Worm (Caenorhabditis elegans) whole organism, L4 larva: Measurements from ENCODE around the gene H20E11.1.

Experiments
- F37D6.2 ChIP-seq: sonication (generic microtip); optimal IDR thresholded peaks from 2 replicates; lab custom pipeline; 2016; ENCODE audit warnings: mild to moderate bottlenecking, missing genetic modification characterization, missing compliant biosample characterization
- F49E8.2 ChIP-seq: sonication (generic microtip); optimal IDR thresholded peaks from 2 replicates; lab custom pipeline; 2016; ENCODE audit warnings: missing compliant biosample characterization, mild to moderate bottlenecking, missing genetic modification characterization, borderline replicate concordance
- T20F7.1 ChIP-seq: fragments of 200-800 bp; sonication (Bioruptor generic); optimal IDR thresholded peaks from 2 replicates; lab custom pipeline; 2018; ENCODE audit warnings: mild to moderate bottlenecking, missing genetic modification characterization, missing compliant biosample characterization
- T26A8.4 ChIP-seq: fragments of 200-800 bp; sonication (Bioruptor generic); IDR thresholded peaks from 2 replicates; pipeline ENCODE4 v1.3.6; 2022; ENCODE audit warnings: missing genetic modification characterization, missing compliant biosample characterization
- Y105C5A.15 ChIP-seq: fragments of 200-800 bp; sonication (Bioruptor generic); IDR thresholded peaks from 2 replicates; pipeline ENCODE4 v1.3.6; 2022; ENCODE audit warnings: missing genetic modification characterization, missing compliant biosample characterization
- ZK546.5 ChIP-seq, 2 experiments: sonication (generic microtip); optimal IDR thresholded peaks; 2 replicates each; lab custom pipeline; 2017; ENCODE audit warnings: missing biosample characterization in 2 of 2, missing genetic modification characterization in 2 of 2
- arid-1 ChIP-seq: fragments of 200-800 bp; sonication (Bioruptor generic); conservative IDR thresholded peaks from 2 replicates; pipeline ENCODE4 v1.3.6; 2022; ENCODE audit warnings: missing genetic modification reagents, missing genetic modification characterization, missing compliant biosample characterization
- ceh-20 ChIP-seq: fragments of 200-800 bp; sonication (Bioruptor generic); IDR thresholded peaks from 2 replicates; pipeline ENCODE4 v1.3.6; 2022; ENCODE audit warnings: missing genetic modification reagents, missing genetic modification characterization, missing compliant biosample characterization
- ceh-82 ChIP-seq: sonication (generic microtip); optimal IDR thresholded peaks from 2 replicates; lab custom pipeline; 2017; ENCODE audit warnings: missing biosample characterization, missing genetic modification characterization
- ces-1 ChIP-seq: fragments of 150-350 bp; sonication (generic microtip); optimal IDR thresholded peaks from 4 replicates; lab custom pipeline; 2014; ENCODE audit warnings: missing biosample characterization, missing genetic modification reagents, missing genetic modification characterization
- ctbp-1 ChIP-seq: fragments of 200-800 bp; sonication (Bioruptor generic); IDR thresholded peaks from 2 replicates; pipeline ENCODE4 v1.3.6; 2022; ENCODE audit warnings: missing genetic modification reagents, missing genetic modification characterization, missing compliant biosample characterization
- daf-12 ChIP-seq: fragments of 150-350 bp; optimal IDR thresholded peaks from 2 replicates; lab custom pipeline; 2014; ENCODE audit warnings: missing biosample characterization, missing genetic modification reagents, missing genetic modification characterization
- daf-16 ChIP-seq, 3 experiments: sonication (generic microtip); optimal IDR thresholded peaks; 2 replicates each; lab custom pipeline; 2016 to 2017; ENCODE audit warnings: missing genetic modification characterization in 3 of 3, missing genetic modification reagents in 3 of 3, mild to moderate bottlenecking in 2 of 3, missing compliant biosample characterization in 2 of 3, missing biosample characterization in 1 of 3, moderate library complexity in 1 of 3
- daf-8 ChIP-seq: fragments of 200-800 bp; sonication (Bioruptor generic); IDR thresholded peaks from 2 replicates; pipeline ENCODE4 v1.3.6; 2022; ENCODE audit warnings: missing genetic modification characterization, missing compliant biosample characterization
- dmd-6 ChIP-seq: fragments of 200-800 bp; sonication (Bioruptor generic); IDR thresholded peaks from 2 replicates; pipeline ENCODE4 v1.3.6; 2022; ENCODE audit warnings: missing genetic modification reagents, missing genetic modification characterization, missing compliant biosample characterization
- dmd-8 ChIP-seq: fragments of 200-800 bp; sonication (Bioruptor generic); IDR thresholded peaks from 2 replicates; pipeline ENCODE4 v1.3.6; 2022; ENCODE audit warnings: missing genetic modification characterization, missing compliant biosample characterization
- dmd-9 ChIP-seq: fragments of 200-800 bp; sonication (Bioruptor generic); IDR thresholded peaks from 2 replicates; pipeline ENCODE4 v1.3.6; 2022; ENCODE audit warnings: missing genetic modification reagents, missing genetic modification characterization, missing compliant biosample characterization
- dve-1 ChIP-seq: sonication (generic microtip); optimal IDR thresholded peaks from 2 replicates; lab custom pipeline; 2017; ENCODE audit warnings: antibody characterized with exemption, mild to moderate bottlenecking, missing genetic modification characterization, missing compliant biosample characterization; ENCODE audit not compliant: insufficient read depth
- fkh-10 ChIP-seq: fragments of 150-350 bp; optimal IDR thresholded peaks from 2 replicates; lab custom pipeline; 2014; ENCODE audit warnings: missing biosample characterization, missing genetic modification reagents, missing genetic modification characterization
- fos-1 ChIP-seq: fragments of 150-350 bp; optimal IDR thresholded peaks from 2 replicates; lab custom pipeline; 2014; ENCODE audit warnings: missing biosample characterization, missing genetic modification characterization
- gei-8 ChIP-seq: fragments of 200-800 bp; sonication (Bioruptor generic); optimal IDR thresholded peaks from 2 replicates; lab custom pipeline; 2018; ENCODE audit warnings: mild to moderate bottlenecking, missing genetic modification characterization, missing compliant biosample characterization
- hlh-11 ChIP-seq: fragments of 200-800 bp; sonication (Bioruptor generic); optimal IDR thresholded peaks from 2 replicates; lab custom pipeline; 2018; ENCODE audit warnings: mild to moderate bottlenecking, missing genetic modification characterization, missing compliant biosample characterization
- hlh-30 ChIP-seq: sonication (generic microtip); optimal IDR thresholded peaks from 2 replicates; lab custom pipeline; 2017; ENCODE audit warnings: antibody characterized with exemption, mild to moderate bottlenecking, missing genetic modification characterization, missing compliant biosample characterization; ENCODE audit not compliant: insufficient read depth
- hmg-1.1 ChIP-seq: fragments of 200-800 bp; sonication (Bioruptor generic); IDR thresholded peaks from 2 replicates; pipeline ENCODE4 v1.3.6; 2022; ENCODE audit warnings: missing genetic modification reagents, missing genetic modification characterization, missing compliant biosample characterization
- jun-1 ChIP-seq: fragments of 150-350 bp; optimal IDR thresholded peaks from 2 replicates; lab custom pipeline; 2014; ENCODE audit warnings: missing biosample characterization, missing genetic modification reagents, missing genetic modification characterization
- lin-1 ChIP-seq: fragments of 200-800 bp; sonication (Bioruptor generic); IDR thresholded peaks from 2 replicates; pipeline ENCODE4 v1.3.6; 2022; ENCODE audit warnings: missing genetic modification reagents, missing genetic modification characterization, missing compliant biosample characterization
- lin-38 ChIP-seq: fragments of 200-800 bp; sonication (Bioruptor generic); IDR thresholded peaks from 2 replicates; pipeline ENCODE4 v1.3.6; 2022; ENCODE audit warnings: missing genetic modification reagents, missing genetic modification characterization, missing compliant biosample characterization
- lsy-2 ChIP-seq, 2 experiments: fragments of 150-350 bp in 1 of 2; sonication (generic microtip) in 1 of 2; optimal IDR thresholded peaks; 2 replicates each; lab custom pipeline; 2014 to 2017; ENCODE audit warnings: missing biosample characterization in 2 of 2, missing genetic modification characterization in 2 of 2
- madf-9 ChIP-seq: fragments of 200-800 bp; sonication (Bioruptor generic); conservative IDR thresholded peaks from 2 replicates; pipeline ENCODE4 v1.3.6; 2022; ENCODE audit warnings: missing genetic modification reagents, missing genetic modification characterization, missing compliant biosample characterization
- mdl-1 ChIP-seq, 2 experiments: fragments of 150-350 bp in 1 of 2; sonication (generic microtip) in 1 of 2; optimal IDR thresholded peaks; 2 replicates each; lab custom pipeline; 2014 to 2017; ENCODE audit warnings: missing biosample characterization in 2 of 2, missing genetic modification characterization in 2 of 2
- mep-1 ChIP-seq: fragments of 150-350 bp; sonication (generic microtip); optimal IDR thresholded peaks from 3 replicates; lab custom pipeline; 2014; ENCODE audit warnings: missing biosample characterization, missing genetic modification characterization
- mes-2 ChIP-seq: sonication (generic microtip); optimal IDR thresholded peaks from 2 replicates; lab custom pipeline; 2016; ENCODE audit warnings: missing genotype, mild to moderate bottlenecking, missing genetic modification characterization, missing compliant biosample characterization; ENCODE audit not compliant: poor library complexity, severe bottlenecking
- mxl-2 ChIP-seq: fragments of 200-800 bp; sonication (Bioruptor generic); conservative IDR thresholded peaks from 2 replicates; pipeline ENCODE4 v1.3.6; 2022; ENCODE audit warnings: missing genetic modification reagents, missing genetic modification characterization, missing compliant biosample characterization
- nhr-11 ChIP-seq: fragments of 150-350 bp; optimal IDR thresholded peaks from 2 replicates; lab custom pipeline; 2014; ENCODE audit warnings: missing biosample characterization, missing genetic modification characterization
- nhr-28 ChIP-seq: fragments of 150-350 bp; optimal IDR thresholded peaks from 2 replicates; lab custom pipeline; 2014; ENCODE audit warnings: missing biosample characterization, missing genetic modification characterization
- nhr-42 ChIP-seq: fragments of 200-800 bp; sonication (Bioruptor generic); IDR thresholded peaks from 2 replicates; pipeline ENCODE4 v1.3.6; 2022; ENCODE audit warnings: missing genetic modification characterization, missing compliant biosample characterization
- nhr-48 ChIP-seq: sonication (generic microtip); optimal IDR thresholded peaks from 2 replicates; lab custom pipeline; 2016; ENCODE audit warnings: mild to moderate bottlenecking, missing genetic modification characterization, missing compliant biosample characterization
- nhr-6 ChIP-seq: fragments of 150-350 bp; optimal IDR thresholded peaks from 2 replicates; lab custom pipeline; 2014; ENCODE audit warnings: missing biosample characterization, missing genetic modification characterization
- pha-4 ChIP-seq, 2 experiments: fragments of 150-350 bp in 1 of 2; fragments of 200-800 bp in 1 of 2; sonication (Bioruptor generic) in 1 of 2; IDR thresholded peaks in 1 of 2; optimal IDR thresholded peaks in 1 of 2; 2 replicates each; pipeline versions ENCODE4 v1.3.6 to Lab custom; 2014 to 2022; ENCODE audit warnings: missing genetic modification characterization in 2 of 2, missing genetic modification reagents in 2 of 2, missing biosample characterization in 1 of 2, missing compliant biosample characterization in 1 of 2
- rbr-2 ChIP-seq: sonication (generic microtip); optimal IDR thresholded peaks from 2 replicates; lab custom pipeline; 2016; ENCODE audit warnings: missing genotype, missing genetic modification characterization, missing compliant biosample characterization
- set-16 ChIP-seq: fragments of 200-800 bp; sonication (Bioruptor generic); IDR thresholded peaks from 2 replicates; pipeline ENCODE4 v1.3.6; 2022; ENCODE audit warnings: missing genetic modification reagents, missing genetic modification characterization, missing compliant biosample characterization
- spr-3 ChIP-seq: fragments of 200-800 bp; sonication (Bioruptor generic); optimal IDR thresholded peaks from 2 replicates; lab custom pipeline; 2018; ENCODE audit warnings: mild to moderate bottlenecking, missing genetic modification characterization, missing compliant biosample characterization
- unc-62 ChIP-seq, 3 experiments: fragments of 150-350 bp in 1 of 3; sonication (generic microtip); optimal IDR thresholded peaks in 2 of 3; peaks in 1 of 3; 1 replicate in 1 of 3; 2 replicates in 2 of 3; lab custom pipeline; 2014 to 2017; ENCODE audit warnings: missing biosample characterization in 3 of 3, missing genetic modification characterization in 3 of 3, missing genetic modification reagents in 3 of 3, missing genotype in 1 of 3
- zag-1 ChIP-seq: fragments of 150-350 bp; optimal IDR thresholded peaks from 2 replicates; lab custom pipeline; 2014; ENCODE audit warnings: missing biosample characterization, missing genetic modification characterization
- zip-2 ChIP-seq: fragments of 150-350 bp; optimal IDR thresholded peaks from 2 replicates; lab custom pipeline; 2014; ENCODE audit warnings: missing biosample characterization, missing genetic modification characterization

Gene H20E11.1

DNA sequence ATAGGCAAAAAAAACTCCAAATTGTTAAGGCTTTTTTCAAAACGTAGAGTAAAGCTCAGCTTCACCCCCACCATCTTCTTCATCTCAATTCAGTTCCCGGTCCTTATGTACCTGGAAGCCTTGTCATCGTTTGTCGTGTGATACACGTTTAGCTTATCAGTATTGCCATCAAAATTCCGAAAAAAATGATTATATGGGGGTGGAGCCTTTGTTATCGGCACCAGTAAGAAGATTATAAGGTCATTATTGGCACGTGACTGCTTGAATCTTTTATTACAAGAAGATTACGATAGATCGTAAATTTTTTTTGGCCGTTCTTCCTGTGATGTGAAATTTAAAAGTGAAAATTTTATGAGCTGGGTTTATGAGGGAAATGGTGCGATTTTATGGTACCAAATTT, 50.5 kb downstream of the H20E11.1 start (continued):
- TF ChIP-seq spr-3 (GFP tag; lab: Kevin White, UChicago): no peak
- TF ChIP-seq lin-1 (GFP tag; lab: Robert Waterston, UW): peak; percentile 83
- no peak for TF ChIP-seq set-16 (GFP tag; lab: Robert Waterston, UW)
- no peak for TF ChIP-seq arid-1 (GFP tag; lab: Robert Waterston, UW)
- TF ChIP-seq mes-2: peak; percentile 35
- TF ChIP-seq ces-1 (GFP tag; lab: Kevin White, UChicago): no peak
- TF ChIP-seq pha-4 (GFP tag; IDR thresholded peaks at IDR 0.05; lab: Robert Waterston, UW): 0 out of 2 replicates have a peak, but pooled peaks have one; percentile 17
- TF ChIP-seq pha-4 (tag; optimal IDR thresholded peaks at IDR 0.05; lab: Kevin White, UChicago): no peak
- TF ChIP-seq daf-16 (GFP tag; optimal IDR thresholded peaks at IDR 0.05; lab: Kevin White, UChicago): no peak
- peak; percentile 59 for TF ChIP-seq daf-16 (tag; optimal IDR thresholded peaks at IDR 0.05; lab: Kevin White, UChicago)

DNA sequence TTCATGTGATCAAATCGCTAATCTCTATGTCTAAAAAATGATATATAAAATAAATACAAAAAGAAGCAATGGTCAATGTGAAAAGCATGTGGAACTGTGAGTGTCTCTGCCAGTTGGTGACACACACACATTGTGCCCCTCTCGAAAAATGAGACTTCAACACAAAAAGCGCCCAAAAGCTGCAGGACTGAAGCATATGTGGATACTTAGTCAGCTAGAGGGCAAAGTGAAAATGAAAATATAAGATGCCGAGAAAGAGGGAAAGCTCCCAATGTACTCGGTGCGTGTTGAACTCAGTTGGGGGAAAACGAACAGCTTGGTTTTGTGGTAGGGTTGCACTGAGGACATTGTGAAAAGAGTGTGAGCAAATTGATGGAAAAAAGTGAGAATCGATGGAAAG, 51.2 kb downstream of the H20E11.1 start:
- TF ChIP-seq mes-2 (peak; percentile 31), daf-8 (GFP tag; lab: Robert Waterston, UW) (no peak), ceh-20 (0 out of 2 replicates have a peak, but pooled peaks have one; percentile 63), T26A8.4 (GFP tag; lab: Robert Waterston, UW) (no peak), nhr-6 (no peak), dve-1 (tag; lab: Kevin White, UChicago) (peak; percentile 12), spr-3 (GFP tag; lab: Kevin White, UChicago) (no peak), pha-4 (GFP tag; IDR thresholded peaks at IDR 0.05; lab: Robert Waterston, UW) (peak; percentile 7; the same call in 1 of the 2 replicates), pha-4 (tag; optimal IDR thresholded peaks at IDR 0.05; lab: Kevin White, UChicago) (peak; percentile 38), dmd-9 (GFP tag; lab: Robert Waterston, UW) (no peak), lin-38 (GFP tag; lab: Robert Waterston, UW) (0 out of 2 replicates have a peak, but pooled peaks have one; percentile 10), unc-62 (GFP tag; optimal IDR thresholded peaks at IDR 0.05 in 1 of 2; lab: Kevin White, UChicago) (no peak), unc-62 (tag; optimal IDR thresholded peaks at IDR 0.05; lab: Kevin White, UChicago) (no peak), mdl-1 (tag; optimal IDR thresholded peaks at IDR 0.05; lab: Kevin White, UChicago) (peak in 1 of 2 experiments; percentile 53), lsy-2 (tag; optimal IDR thresholded peaks at IDR 0.05; lab: Kevin White, UChicago) (peak; percentile 49 to 73), daf-12 (tag; lab: Kevin White, UChicago) (no peak), jun-1 (no peak), nhr-48 (peak; percentile 98), daf-16 (GFP tag; optimal IDR thresholded peaks at IDR 0.05; lab: Kevin White, UChicago) (peak in 1 of 2 experiments; percentile 54), daf-16 (tag; optimal IDR thresholded peaks at IDR 0.05; lab: Kevin White, UChicago) (no peak), madf-9 (GFP tag; lab: Robert Waterston, UW) (0 out of 2 replicates have a peak, but pooled peaks have one; percentile 11), ceh-82 (tag; lab: Kevin White, UChicago) (no peak), fos-1 (no peak), ZK546.5 (tag; optimal IDR thresholded peaks at IDR 0.05; lab: Kevin White, UChicago) (no peak), T20F7.1 (GFP tag; lab: Kevin White, UChicago) (no peak), mxl-2 (GFP tag; lab: Robert Waterston, UW) (peak; percentile 85), nhr-11 (peak; percentile 55), mep-1 (peak; percentile 69), ctbp-1 (GFP tag; lab: Robert Waterston, UW) (peak; percentile 36; the same call in 1 of the 2 replicates), F49E8.2 (no peak), nhr-28 (tag; lab: Kevin White, UChicago) (peak; percentile 47), hlh-11 (tag; lab: Kevin White, UChicago) (peak; percentile 85), dmd-8 (GFP tag; lab: Robert Waterston, UW) (no peak), zip-2 (tag; lab: Kevin White, UChicago) (no peak), fkh-10 (GFP tag; lab: Kevin White, UChicago) (peak; percentile 14), hmg-1.1 (peak; percentile 48; the same call in 1 of the 2 replicates), Y105C5A.15 (no peak), gei-8 (GFP tag; lab: Kevin White, UChicago) (no peak), nhr-42 (GFP tag; lab: Robert Waterston, UW) (no peak), rbr-2 (tag; lab: Kevin White, UChicago) (peak; percentile 66), hlh-30 (tag; lab: Kevin White, UChicago) (peak; percentile 62), zag-1 (tag; lab: Kevin White, UChicago) (no peak), F37D6.2 (tag; lab: Kevin White, UChicago) (peak; percentile 55), dmd-6 (GFP tag; lab: Robert Waterston, UW) (peak; percentile 77)
